Worm (Caenorhabditis elegans) whole organism, L2 larva: Measurements from ENCODE around the gene cnnm-1.

Source experiments
- ZK546.5 ChIP-seq: sonication (generic microtip); optimal IDR thresholded peaks from 2 replicates; lab custom pipeline; 2017; ENCODE audit warnings: missing biosample characterization, missing genetic modification characterization
- ama-1 ChIP-seq: fragments of 150-350 bp; optimal IDR thresholded peaks from 2 replicates; lab custom pipeline; 2018; ENCODE audit warnings: inconsistent platforms
- egl-27 ChIP-seq: sonication (generic microtip); optimal IDR thresholded peaks from 3 replicates; lab custom pipeline; 2017; ENCODE audit warnings: missing biosample characterization, missing genetic modification reagents, missing genetic modification characterization
- elt-3 ChIP-seq: sonication (generic microtip); optimal IDR thresholded peaks from 2 replicates; lab custom pipeline; 2017; ENCODE audit warnings: missing biosample characterization, missing genetic modification characterization
- mbf-1 ChIP-seq: sonication (generic microtip); optimal IDR thresholded peaks from 2 replicates; lab custom pipeline; 2017; ENCODE audit warnings: missing biosample characterization, missing genetic modification characterization
- nhr-12 ChIP-seq: fragments of 150-350 bp; optimal IDR thresholded peaks from 2 replicates; lab custom pipeline; 2014; ENCODE audit warnings: missing biosample characterization, missing genetic modification characterization
- nhr-129 ChIP-seq: fragments of 150-350 bp; optimal IDR thresholded peaks from 2 replicates; lab custom pipeline; 2014; ENCODE audit warnings: missing biosample characterization, missing genetic modification characterization
- nhr-25 ChIP-seq: fragments of 150-350 bp; sonication (generic microtip); optimal IDR thresholded peaks from 3 replicates; lab custom pipeline; 2014; ENCODE audit warnings: missing biosample characterization, missing genetic modification characterization
- snpc-4 ChIP-seq: fragments of 150-350 bp; optimal IDR thresholded peaks from 2 replicates; lab custom pipeline; 2014; ENCODE audit warnings: missing biosample characterization, missing genetic modification characterization

DNA sequence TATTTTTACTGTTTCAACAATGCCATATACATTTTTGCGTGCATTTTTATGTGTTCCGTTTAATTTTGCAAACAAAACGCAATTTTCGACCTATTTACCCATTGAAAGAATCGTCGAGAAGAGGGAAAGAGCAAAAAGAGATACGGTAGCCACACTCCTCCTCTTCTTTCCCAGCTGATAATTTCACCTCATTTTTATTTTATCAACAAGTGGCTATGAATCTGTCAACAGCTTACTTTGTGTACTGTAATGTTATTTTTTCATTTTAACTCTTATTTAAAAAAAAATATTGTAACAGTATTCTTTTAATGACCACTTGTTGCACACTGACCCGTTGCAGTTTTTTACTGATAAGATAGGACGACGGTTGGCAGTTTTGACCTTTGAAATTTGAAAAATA lies 31.7 kb downstream of the cnnm-1 start:
- TF ChIP-seq egl-27 (no peak), nhr-12 (tag; lab: Kevin White, UChicago) (no peak), ama-1 (lab: Kevin White, UChicago) (no peak), nhr-25 (tag; lab: Kevin White, UChicago) (no peak), ZK546.5 (tag; lab: Kevin White, UChicago) (no peak), snpc-4 (tag; lab: Kevin White, UChicago) (no peak), elt-3 (tag; lab: Kevin White, UChicago) (no peak), nhr-129 (tag; lab: Kevin White, UChicago) (no peak), mbf-1 (tag; lab: Kevin White, UChicago) (no peak)
